Worm (Caenorhabditis elegans) whole organism, early embryonic: Measurements from ENCODE around the gene rga-4.

ENCODE experiments used
- B0310.2 ChIP-seq: sonication (generic microtip); optimal IDR thresholded peaks from 2 replicates; lab custom pipeline; 2016; ENCODE audit warnings: mild to moderate bottlenecking, missing genetic modification characterization, missing compliant biosample characterization
- F13C5.2 ChIP-seq: sonication (generic microtip); optimal IDR thresholded peaks from 2 replicates; lab custom pipeline; 2017; ENCODE audit warnings: mild to moderate bottlenecking, missing genetic modification characterization, inconsistent platforms, missing compliant biosample characterization
- aly-1 ChIP-seq: sonication (generic microtip); optimal IDR thresholded peaks from 2 replicates; lab custom pipeline; 2016; ENCODE audit warnings: missing genetic modification characterization, missing compliant biosample characterization
- ama-1 ChIP-seq: fragments of 150-350 bp; optimal IDR thresholded peaks from 2 replicates; lab custom pipeline; 2014
- ceh-13 ChIP-seq: fragments of 200-800 bp; sonication (Bioruptor generic); optimal IDR thresholded peaks from 2 replicates; lab custom pipeline; 2018; ENCODE audit warnings: mild to moderate bottlenecking, missing genetic modification characterization, missing compliant biosample characterization
- ceh-36 ChIP-seq: sonication (generic microtip); optimal IDR thresholded peaks from 2 replicates; lab custom pipeline; 2016; ENCODE audit warnings: missing genetic modification characterization, inconsistent platforms, missing compliant biosample characterization
- ets-7 ChIP-seq: sonication (generic microtip); optimal IDR thresholded peaks from 2 replicates; lab custom pipeline; 2016; ENCODE audit warnings: missing genotype, missing genetic modification characterization, missing compliant biosample characterization
- flt-1 ChIP-seq: fragments of 200-800 bp; sonication (Bioruptor generic); IDR thresholded peaks from 2 replicates; pipeline ENCODE4 v1.3.6; 2022; ENCODE audit warnings: missing genetic modification characterization, missing compliant biosample characterization
- hmbx-1 ChIP-seq: sonication (generic microtip); optimal IDR thresholded peaks from 2 replicates; lab custom pipeline; 2016; ENCODE audit warnings: mild to moderate bottlenecking, missing genetic modification characterization, missing compliant biosample characterization
- hmg-4 ChIP-seq: fragments of 200-800 bp; sonication (Bioruptor generic); optimal IDR thresholded peaks from 2 replicates; lab custom pipeline; 2018; ENCODE audit warnings: mild to moderate bottlenecking, missing genetic modification characterization, missing compliant biosample characterization
- hnd-1 ChIP-seq: sonication (generic microtip); optimal IDR thresholded peaks from 2 replicates; lab custom pipeline; 2016; ENCODE audit warnings: missing genetic modification characterization, missing compliant biosample characterization
- pes-1 ChIP-seq: fragments of 200-800 bp; sonication (Bioruptor generic); IDR thresholded peaks from 2 replicates; pipeline ENCODE4 v1.3.6; 2022; ENCODE audit warnings: missing genetic modification reagents, missing genetic modification characterization, missing compliant biosample characterization
- scrt-1 ChIP-seq: fragments of 200-800 bp; sonication (Bioruptor generic); IDR thresholded peaks from 2 replicates; pipeline ENCODE4 v1.3.6; 2022; ENCODE audit warnings: missing genetic modification characterization, missing compliant biosample characterization
- sea-1 ChIP-seq: fragments of 200-800 bp; sonication (Bioruptor generic); conservative IDR thresholded peaks from 2 replicates; pipeline ENCODE4 v1.3.6; 2022; ENCODE audit warnings: missing genetic modification characterization, missing compliant biosample characterization
- tbx-11 ChIP-seq: fragments of 200-800 bp; sonication (Bioruptor generic); IDR thresholded peaks from 2 replicates; pipeline ENCODE4 v1.3.6; 2022; ENCODE audit warnings: missing genetic modification characterization, missing compliant biosample characterization
- tbx-37 ChIP-seq: fragments of 200-800 bp; sonication (Bioruptor generic); conservative IDR thresholded peaks from 2 replicates; pipeline ENCODE4 v1.3.6; 2022; ENCODE audit warnings: missing genetic modification reagents, missing genetic modification characterization, missing compliant biosample characterization
- tra-4 ChIP-seq: sonication (generic microtip); optimal IDR thresholded peaks from 2 replicates; lab custom pipeline; 2017; ENCODE audit warnings: missing genetic modification characterization, missing compliant biosample characterization

The rga-4 gene

ce11 chrV:1411459-1411858, 28.4 kb upstream of the rga-4 start, which contains the start of gene snt-5:
snt-5 (minus strand) TSS chrV:1411559.
- TF ChIP-seq scrt-1 (GFP tag; lab: Robert Waterston, UW) = no peak
- TF ChIP-seq ama-1 (lab: Kevin White, UChicago) = no peak
- TF ChIP-seq hmg-4 (GFP tag; lab: Kevin White, UChicago) = no peak
- no peak for TF ChIP-seq tra-4 (tag; lab: Kevin White, UChicago)
- TF ChIP-seq ceh-13 (GFP tag; lab: Kevin White, UChicago) = no peak
- TF ChIP-seq aly-1 (tag; lab: Kevin White, UChicago) = no peak
- TF ChIP-seq ets-7 (tag; lab: Kevin White, UChicago) = no peak
- TF ChIP-seq B0310.2 (tag; lab: Kevin White, UChicago) = no peak
- no peak for TF ChIP-seq flt-1
- no peak for TF ChIP-seq pes-1
- TF ChIP-seq hmbx-1 = no peak
- TF ChIP-seq ceh-36 = no peak
- TF ChIP-seq sea-1 = no peak
- TF ChIP-seq hnd-1 (tag; lab: Kevin White, UChicago) = no peak
- no peak for TF ChIP-seq tbx-11
- TF ChIP-seq tbx-37 = no peak
- no peak for TF ChIP-seq F13C5.2 (tag; lab: Kevin White, UChicago)

ce11 chrV:1410727-1411126, 27.7 kb upstream of the rga-4 start:
- TF ChIP-seq hmbx-1 = no peak
- TF ChIP-seq F13C5.2 (tag; lab: Kevin White, UChicago) = no peak
- TF ChIP-seq flt-1 = no peak
- TF ChIP-seq hmg-4 (GFP tag; lab: Kevin White, UChicago) = no peak
- no peak for TF ChIP-seq tra-4 (tag; lab: Kevin White, UChicago)
- TF ChIP-seq ets-7 (tag; lab: Kevin White, UChicago) = no peak
- TF ChIP-seq ceh-36 = no peak
- TF ChIP-seq hnd-1 (tag; lab: Kevin White, UChicago) = no peak
- no peak for TF ChIP-seq scrt-1 (GFP tag; lab: Robert Waterston, UW)
- no peak for TF ChIP-seq pes-1
- TF ChIP-seq B0310.2 (tag; lab: Kevin White, UChicago) = no peak
- TF ChIP-seq tbx-11 = no peak

- TF ChIP-seq ama-1 (lab: Kevin White, UChicago) (no peak), sea-1 (no peak), hmg-4 (GFP tag; lab: Kevin White, UChicago) (no peak), B0310.2 (tag; lab: Kevin White, UChicago) (no peak), ets-7 (tag; lab: Kevin White, UChicago) (no peak), pes-1 (no peak), ceh-13 (GFP tag; lab: Kevin White, UChicago) (no peak), scrt-1 (GFP tag; lab: Robert Waterston, UW) (no peak), tra-4 (tag; lab: Kevin White, UChicago) (no peak), tbx-11 (no peak), ceh-36 (no peak), flt-1 (no peak)
These were observed 25.1 kb upstream of the rga-4 start for ce11 chrV:1408116-1408515.

- TF ChIP-seq tbx-37 = no peak
- no peak for TF ChIP-seq aly-1 (tag; lab: Kevin White, UChicago)
- TF ChIP-seq flt-1 = no peak
- no peak for TF ChIP-seq ceh-13 (GFP tag; lab: Kevin White, UChicago)
- TF ChIP-seq hnd-1 (tag; lab: Kevin White, UChicago) = no peak
- no peak for TF ChIP-seq tbx-11
- TF ChIP-seq ets-7 (tag; lab: Kevin White, UChicago) = no peak
- no peak for TF ChIP-seq B0310.2 (tag; lab: Kevin White, UChicago)
- TF ChIP-seq F13C5.2 (tag; lab: Kevin White, UChicago) = no peak
- no peak for TF ChIP-seq scrt-1 (GFP tag; lab: Robert Waterston, UW)
- no peak for TF ChIP-seq hmbx-1
These were observed 9.8 kb upstream of the rga-4 start, which contains the start of gene Y75B7AR.1 for ce11 chrV:1392900-1393299. Y75B7AR.1 (minus strand) TSS chrV:1393000.

ce11 chrV:1390415-1390814, 7.4 kb upstream of the rga-4 start:
- TF ChIP-seq sea-1 = no peak
- TF ChIP-seq ets-7 (tag; lab: Kevin White, UChicago) = no peak
- TF ChIP-seq ceh-36 = no peak
- no peak for TF ChIP-seq tbx-11
- TF ChIP-seq ama-1 (lab: Kevin White, UChicago) = no peak
- no peak for TF ChIP-seq pes-1
- TF ChIP-seq flt-1 = no peak
- TF ChIP-seq tra-4 (tag; lab: Kevin White, UChicago) = no peak
- TF ChIP-seq scrt-1 (GFP tag; lab: Robert Waterston, UW) = no peak
- TF ChIP-seq hmbx-1 = no peak
- no peak for TF ChIP-seq hnd-1 (tag; lab: Kevin White, UChicago)
- no peak for TF ChIP-seq F13C5.2 (tag; lab: Kevin White, UChicago)
- TF ChIP-seq aly-1 (tag; lab: Kevin White, UChicago) = no peak
- no peak for TF ChIP-seq hmg-4 (GFP tag; lab: Kevin White, UChicago)
- TF ChIP-seq B0310.2 (tag; lab: Kevin White, UChicago) = no peak
- TF ChIP-seq ceh-13 (GFP tag; lab: Kevin White, UChicago) = no peak
- TF ChIP-seq tbx-37 = no peak

ce11 chrV:1389838-1390237, 6.8 kb upstream of the rga-4 start:
- no peak for TF ChIP-seq aly-1 (tag; lab: Kevin White, UChicago)
- TF ChIP-seq ceh-13 (GFP tag; lab: Kevin White, UChicago) = no peak
- no peak for TF ChIP-seq hmbx-1
- no peak for TF ChIP-seq tra-4 (tag; lab: Kevin White, UChicago)
- no peak for TF ChIP-seq pes-1
- no peak for TF ChIP-seq tbx-37
- TF ChIP-seq B0310.2 (tag; lab: Kevin White, UChicago) = no peak
- TF ChIP-seq hnd-1 (tag; lab: Kevin White, UChicago) = no peak
- no peak for TF ChIP-seq ceh-36
- no peak for TF ChIP-seq ets-7 (tag; lab: Kevin White, UChicago)
- TF ChIP-seq hmg-4 (GFP tag; lab: Kevin White, UChicago) = no peak
- no peak for TF ChIP-seq F13C5.2 (tag; lab: Kevin White, UChicago)
- no peak for TF ChIP-seq ama-1 (lab: Kevin White, UChicago)
- TF ChIP-seq tbx-11 = no peak
- TF ChIP-seq flt-1 = no peak
- TF ChIP-seq sea-1 = no peak
- TF ChIP-seq scrt-1 (GFP tag; lab: Robert Waterston, UW) = no peak

ce11 chrV:1388247-1388646, 5.2 kb upstream of the rga-4 start:
- no peak for TF ChIP-seq ets-7 (tag; lab: Kevin White, UChicago)
- no peak for TF ChIP-seq hnd-1 (tag; lab: Kevin White, UChicago)
- no peak for TF ChIP-seq aly-1 (tag; lab: Kevin White, UChicago)
- no peak for TF ChIP-seq ceh-36
- no peak for TF ChIP-seq sea-1
- no peak for TF ChIP-seq tra-4 (tag; lab: Kevin White, UChicago)
- TF ChIP-seq scrt-1 (GFP tag; lab: Robert Waterston, UW) = no peak
- TF ChIP-seq F13C5.2 (tag; lab: Kevin White, UChicago) = no peak
- TF ChIP-seq ceh-13 (GFP tag; lab: Kevin White, UChicago) = no peak
- no peak for TF ChIP-seq pes-1
- no peak for TF ChIP-seq tbx-11
